Fruit fly (Drosophila melanogaster): ENCODE results near the gene vir-1.

The vir-1 gene

DNA sequence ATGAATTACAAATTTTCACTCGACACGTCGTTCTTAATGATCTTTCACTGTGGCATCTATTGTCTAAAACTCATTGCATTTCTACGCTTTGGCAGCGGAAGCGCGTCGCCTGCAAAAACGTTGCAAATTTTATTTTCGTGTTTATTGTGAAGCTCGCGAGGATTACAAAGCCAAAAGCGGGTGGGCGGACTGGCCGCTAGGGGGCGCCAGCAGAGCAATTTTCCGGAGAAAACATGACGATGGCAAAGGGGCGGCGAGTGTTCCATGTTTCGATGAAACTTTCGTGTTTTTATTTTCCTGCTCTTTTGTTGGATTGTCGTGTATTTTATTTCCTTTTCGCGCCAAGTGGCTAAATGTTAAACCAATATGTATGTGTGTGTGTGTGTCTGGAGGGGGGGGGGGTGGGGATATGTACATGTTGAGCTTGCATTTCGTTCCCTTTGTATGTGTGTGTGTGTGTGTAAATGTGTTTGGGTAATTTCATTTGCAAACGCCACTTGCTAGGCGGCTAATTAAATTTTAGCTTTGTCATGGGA lies 48.6 kb downstream of the vir-1 start:
- TF ChIP-seq Dfd (GFP tag; optimal IDR thresholded peaks at IDR 0.05) (peak; percentile 1), ey (GFP tag; optimal IDR thresholded peaks at IDR 0.05) (no peak), tai (GFP tag; optimal IDR thresholded peaks at IDR 0.05) (no peak)

DNA sequence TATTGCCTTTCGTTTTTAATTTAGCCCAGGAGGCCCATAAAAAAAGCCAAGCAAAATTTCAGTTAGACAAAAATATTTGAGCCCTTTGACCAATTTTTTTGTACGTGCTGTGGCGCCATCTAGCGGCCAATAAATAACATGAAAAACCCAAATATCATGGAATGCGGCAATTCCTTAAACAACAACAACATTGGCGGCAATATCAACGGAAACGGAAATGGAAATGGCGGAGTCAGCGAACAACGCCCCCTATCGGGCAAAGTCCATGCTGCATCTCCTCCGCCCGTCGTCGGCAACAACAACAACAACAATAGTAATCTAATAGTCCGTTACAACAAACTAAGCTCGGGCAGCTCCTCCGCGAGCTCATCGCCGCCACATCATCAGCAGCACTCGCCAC lies 49.7 kb downstream of the vir-1 start:
- no peak for TF ChIP-seq dmrt93B (GFP tag; optimal IDR thresholded peaks at IDR 0.05)
- TF ChIP-seq CrebA (GFP tag; optimal IDR thresholded peaks at IDR 0.05; ENCODE audit: borderline replicate concordance): no peak
- no peak for TF ChIP-seq h (GFP tag; optimal IDR thresholded peaks at IDR 0.05)
- no peak for TF ChIP-seq pan (optimal IDR thresholded peaks at IDR 0.05)
- TF ChIP-seq rgr (GFP tag; optimal IDR thresholded peaks at IDR 0.05): no peak
- TF ChIP-seq Hnf4 (GFP tag; optimal IDR thresholded peaks at IDR 0.05): no peak
- TF ChIP-seq Myc (optimal IDR thresholded peaks at IDR 0.05): no peak
- no peak for TF ChIP-seq lola (GFP tag; optimal IDR thresholded peaks at IDR 0.05)
- no peak for TF ChIP-seq dsf (GFP tag; optimal IDR thresholded peaks at IDR 0.05; ENCODE audit: borderline replicate concordance)
- TF ChIP-seq br (GFP tag; optimal IDR thresholded peaks at IDR 0.05): no peak

DNA sequence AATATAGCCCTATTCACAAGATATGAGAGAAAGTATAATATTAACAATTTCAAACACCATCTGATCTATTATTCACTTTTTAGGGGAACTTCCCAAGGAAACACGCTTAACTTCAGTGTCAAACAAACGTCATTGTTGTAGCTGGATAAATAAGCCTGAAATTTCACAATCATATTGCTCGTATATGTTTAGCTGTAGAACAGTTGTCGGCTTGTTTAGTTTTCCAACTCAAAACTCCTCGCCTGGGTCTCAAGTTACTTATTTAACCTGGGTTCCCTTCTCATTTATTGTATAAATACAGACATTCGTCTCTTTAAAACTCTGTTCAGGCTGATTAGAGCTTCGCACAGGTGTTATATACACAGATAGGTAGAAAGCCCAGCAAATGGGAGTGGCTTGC lies 50.8 kb downstream of the vir-1 start:
- TF ChIP-seq woc (GFP tag; optimal IDR thresholded peaks at IDR 0.05) (no peak), OdsH (GFP tag; optimal IDR thresholded peaks at IDR 0.05) (peak; percentile 56), jim (GFP tag; optimal IDR thresholded peaks at IDR 0.05) (peak; percentile 40), brk (GFP tag; optimal IDR thresholded peaks at IDR 0.05) (peak; percentile 34), Hr83 (GFP tag; optimal IDR thresholded peaks at IDR 0.05; ENCODE audit: poor library complexity, severe bottlenecking) (peak; percentile 93), tai (GFP tag; optimal IDR thresholded peaks at IDR 0.05) (no peak), h (GFP tag; optimal IDR thresholded peaks at IDR 0.05) (peak; percentile 56), foxo (GFP tag; optimal IDR thresholded peaks at IDR 0.05) (peak in 1 of 2 experiments; percentile 19), N (GFP tag; optimal IDR thresholded peaks at IDR 0.05) (no peak), fru (GFP tag; optimal IDR thresholded peaks at IDR 0.05) (peak; percentile 40), ey (GFP tag; optimal IDR thresholded peaks at IDR 0.05) (no peak), Hnf4 (GFP tag; optimal IDR thresholded peaks at IDR 0.05) (peak; percentile 36), rgr (GFP tag; optimal IDR thresholded peaks at IDR 0.05) (peak; percentile 57)

DNA sequence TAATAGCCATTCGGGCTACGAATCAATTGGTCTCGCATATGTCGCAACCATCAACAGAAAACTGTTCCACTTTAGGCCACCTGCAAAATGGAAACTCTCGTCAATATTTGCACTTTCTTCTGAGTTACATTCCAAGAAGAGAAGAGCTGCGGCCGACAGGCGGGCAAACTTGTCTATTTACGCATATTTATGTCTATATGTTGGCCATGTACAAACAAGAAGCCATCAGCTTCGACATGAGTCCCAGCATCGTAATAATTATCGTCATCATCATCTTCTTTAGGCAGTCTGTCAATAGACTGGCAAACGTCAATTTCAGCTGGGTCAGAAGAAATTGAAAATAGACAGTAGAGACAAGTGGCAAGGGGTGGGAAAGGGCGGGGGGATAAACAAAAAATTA lies 51.5 kb downstream of the vir-1 start:
- TF ChIP-seq N (GFP tag; optimal IDR thresholded peaks at IDR 0.05): no peak
- no peak for TF ChIP-seq sv (GFP tag; optimal IDR thresholded peaks at IDR 0.05)
- no peak for TF ChIP-seq usp (GFP tag; optimal IDR thresholded peaks at IDR 0.05)
- TF ChIP-seq lola (GFP tag; optimal IDR thresholded peaks at IDR 0.05): no peak
- no peak for TF ChIP-seq dl (GFP tag; optimal IDR thresholded peaks at IDR 0.05; ENCODE audit: insufficient read depth in 1 of 2, partially characterized antibody in 2 of 2)
- TF ChIP-seq psq (GFP tag; optimal IDR thresholded peaks at IDR 0.05): no peak
- TF ChIP-seq Myc (optimal IDR thresholded peaks at IDR 0.05): no peak
- TF ChIP-seq jim (GFP tag; optimal IDR thresholded peaks at IDR 0.05): no peak
- no peak for TF ChIP-seq CG32264 (GFP tag; optimal IDR thresholded peaks at IDR 0.05)
- TF ChIP-seq woc (GFP tag; optimal IDR thresholded peaks at IDR 0.05): no peak
- TF ChIP-seq brk (GFP tag; optimal IDR thresholded peaks at IDR 0.05): no peak
- no peak for TF ChIP-seq HLH106 (tag; optimal IDR thresholded peaks at IDR 0.05)
- TF ChIP-seq OdsH (GFP tag; optimal IDR thresholded peaks at IDR 0.05): no peak
- no peak for TF ChIP-seq sage (GFP tag; optimal IDR thresholded peaks at IDR 0.05)
- TF ChIP-seq CG9705 (GFP tag; optimal IDR thresholded peaks at IDR 0.05): no peak
- no peak for TF ChIP-seq tai (GFP tag; optimal IDR thresholded peaks at IDR 0.05)

DNA sequence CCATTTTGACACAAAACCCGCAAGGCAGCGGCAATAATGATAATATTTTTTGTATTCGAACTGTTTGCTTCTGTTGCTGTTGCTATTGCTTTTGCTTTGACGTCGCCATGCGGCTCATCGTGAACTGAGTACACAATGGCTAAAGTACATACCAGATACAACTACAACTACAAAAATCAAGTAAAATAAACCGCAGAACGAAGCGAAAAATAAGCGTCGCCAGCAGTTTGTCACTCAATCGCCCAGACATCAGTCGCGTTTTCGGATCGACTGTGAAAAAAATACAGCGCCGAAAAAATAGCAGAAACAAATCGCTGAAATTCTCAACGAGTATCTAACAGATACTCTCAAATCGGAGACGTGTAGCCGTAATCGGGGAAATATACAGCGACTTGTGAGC lies 53.6 kb downstream of the vir-1 start:
- TF ChIP-seq Vsx2 (GFP tag; optimal IDR thresholded peaks at IDR 0.05; ENCODE audit: partially characterized antibody) (no peak), usp (GFP tag; optimal IDR thresholded peaks at IDR 0.05) (no peak), Sp1 (GFP tag; optimal IDR thresholded peaks at IDR 0.05) (no peak), GATAd (GFP tag; optimal IDR thresholded peaks at IDR 0.05) (peak; percentile 26), fru (GFP tag; optimal IDR thresholded peaks at IDR 0.05) (no peak), sage (GFP tag; optimal IDR thresholded peaks at IDR 0.05) (no peak), pan (optimal IDR thresholded peaks at IDR 0.05) (no peak), CG9705 (GFP tag; optimal IDR thresholded peaks at IDR 0.05) (no peak), sv (GFP tag; optimal IDR thresholded peaks at IDR 0.05) (no peak), N (GFP tag; optimal IDR thresholded peaks at IDR 0.05) (no peak), Myc (optimal IDR thresholded peaks at IDR 0.05) (no peak), jim (GFP tag; optimal IDR thresholded peaks at IDR 0.05) (peak; percentile 60), h (GFP tag; optimal IDR thresholded peaks at IDR 0.05) (peak; percentile 57), Mio (GFP tag; optimal IDR thresholded peaks at IDR 0.05) (no peak), psq (GFP tag; optimal IDR thresholded peaks at IDR 0.05) (no peak), Hr83 (GFP tag; optimal IDR thresholded peaks at IDR 0.05; ENCODE audit: poor library complexity, severe bottlenecking) (peak; percentile 97), rgr (GFP tag; optimal IDR thresholded peaks at IDR 0.05) (peak; percentile 52), Hnf4 (GFP tag; optimal IDR thresholded peaks at IDR 0.05) (peak; percentile 20), dmrt93B (GFP tag; optimal IDR thresholded peaks at IDR 0.05) (no peak), Dif (GFP tag; optimal IDR thresholded peaks at IDR 0.05; ENCODE audit: partially characterized antibody) (no peak), Dfd (GFP tag; optimal IDR thresholded peaks at IDR 0.05) (no peak), brk (GFP tag; optimal IDR thresholded peaks at IDR 0.05) (peak; percentile 38), HLH106 (tag; optimal IDR thresholded peaks at IDR 0.05) (no peak), br (GFP tag; optimal IDR thresholded peaks at IDR 0.05) (peak; percentile 13), Rel (GFP tag; optimal IDR thresholded peaks at IDR 0.05) (no peak), Rel (tag; optimal IDR thresholded peaks at IDR 0.05) (no peak), dl (GFP tag; optimal IDR thresholded peaks at IDR 0.05; ENCODE audit: insufficient read depth in 1 of 2, partially characterized antibody in 2 of 2) (no peak), foxo (GFP tag; optimal IDR thresholded peaks at IDR 0.05) (peak in 1 of 2 experiments; percentile 24), dsf (GFP tag; optimal IDR thresholded peaks at IDR 0.05; ENCODE audit: borderline replicate concordance) (no peak), CG32264 (GFP tag; optimal IDR thresholded peaks at IDR 0.05) (no peak), OdsH (GFP tag; optimal IDR thresholded peaks at IDR 0.05) (peak; percentile 51), tai (GFP tag; optimal IDR thresholded peaks at IDR 0.05) (peak; percentile 63), Jra (GFP tag; optimal IDR thresholded peaks at IDR 0.05) (peak; percentile 51)

Data from whole organism, wandering third instar larva.